Worm (Caenorhabditis elegans) whole organism, L3 larva: ENCODE measurements around the gene F47G9.6.

Experiments used
- R02D3.7 ChIP-seq: fragments of 150-350 bp; optimal IDR thresholded peaks from 2 replicates; lab custom pipeline; 2014; ENCODE audit warnings: missing biosample characterization, missing genetic modification characterization
- ZK546.5 ChIP-seq: sonication (generic microtip); optimal IDR thresholded peaks from 2 replicates; lab custom pipeline; 2017; ENCODE audit warnings: missing biosample characterization, missing genetic modification characterization
- ama-1 ChIP-seq: fragments of 150-350 bp; optimal IDR thresholded peaks from 2 replicates; lab custom pipeline; 2018
- ceh-82 ChIP-seq: fragments of 150-350 bp; optimal IDR thresholded peaks from 2 replicates; lab custom pipeline; 2014; ENCODE audit warnings: missing biosample characterization, missing genetic modification characterization
- ceh-9 ChIP-seq: sonication (generic microtip); optimal IDR thresholded peaks from 2 replicates; lab custom pipeline; 2018; ENCODE audit warnings: missing biosample characterization, missing genetic modification characterization
- daf-12 ChIP-seq: fragments of 150-350 bp; optimal IDR thresholded peaks from 2 replicates; lab custom pipeline; 2014; ENCODE audit warnings: missing biosample characterization, missing genetic modification reagents, missing genetic modification characterization
- egl-5 ChIP-seq: fragments of 150-350 bp; optimal IDR thresholded peaks from 2 replicates; lab custom pipeline; 2017; ENCODE audit warnings: missing biosample characterization, missing genetic modification reagents, missing genetic modification characterization, inconsistent platforms
- elt-1 ChIP-seq: fragments of 150-350 bp; optimal IDR thresholded peaks from 2 replicates; lab custom pipeline; 2014; ENCODE audit warnings: missing biosample characterization, missing genetic modification characterization
- elt-2 ChIP-seq: sonication (generic microtip); optimal IDR thresholded peaks from 2 replicates; lab custom pipeline; 2016; ENCODE audit warnings: missing genetic modification reagents, mild to moderate bottlenecking, missing genetic modification characterization, missing compliant biosample characterization
- elt-3 ChIP-seq, 3 experiments: fragments of 150-350 bp in 1 of 3; sonication (generic microtip) in 2 of 3; optimal IDR thresholded peaks; 2 replicates in 2 of 3; 4 replicates in 1 of 3; lab custom pipeline; 2014 to 2017; ENCODE audit warnings: missing biosample characterization in 3 of 3, missing genetic modification characterization in 3 of 3
- fkh-10 ChIP-seq: sonication (generic microtip); optimal IDR thresholded peaks from 2 replicates; lab custom pipeline; 2017; ENCODE audit warnings: missing biosample characterization, missing genetic modification reagents, missing genetic modification characterization
- fos-1 ChIP-seq: fragments of 150-350 bp; optimal IDR thresholded peaks from 2 replicates; lab custom pipeline; 2014; ENCODE audit warnings: missing biosample characterization, missing genetic modification characterization
- hmg-11 ChIP-seq: sonication (generic microtip); optimal IDR thresholded peaks from 2 replicates; lab custom pipeline; 2016; ENCODE audit warnings: missing genetic modification characterization, missing compliant biosample characterization
- jun-1 ChIP-seq: fragments of 150-350 bp; optimal IDR thresholded peaks from 2 replicates; lab custom pipeline; 2014; ENCODE audit warnings: missing biosample characterization, missing genetic modification reagents, missing genetic modification characterization
- lin-15B ChIP-seq: fragments of 150-350 bp; optimal IDR thresholded peaks from 2 replicates; lab custom pipeline; 2014; ENCODE audit warnings: missing biosample characterization, missing genetic modification characterization
- lin-39 ChIP-seq: fragments of 150-350 bp; optimal IDR thresholded peaks from 2 replicates; lab custom pipeline; 2018; ENCODE audit warnings: missing biosample characterization, missing genetic modification reagents, missing genetic modification characterization
- lsy-12 ChIP-seq: sonication (generic microtip); optimal IDR thresholded peaks from 2 replicates; lab custom pipeline; 2016; ENCODE audit warnings: mild to moderate bottlenecking, missing genetic modification characterization, missing compliant biosample characterization
- mdl-1 ChIP-seq: fragments of 150-350 bp; optimal IDR thresholded peaks from 2 replicates; lab custom pipeline; 2014; ENCODE audit warnings: missing biosample characterization, missing genetic modification characterization
- mml-1 ChIP-seq: fragments of 150-350 bp; sonication (generic microtip); optimal IDR thresholded peaks from 3 replicates; lab custom pipeline; 2014; ENCODE audit warnings: missing biosample characterization, missing genetic modification characterization
- nfya-1 ChIP-seq: sonication (generic microtip); optimal IDR thresholded peaks from 2 replicates; lab custom pipeline; 2017; ENCODE audit warnings: missing genetic modification characterization, mild to moderate bottlenecking, missing compliant biosample characterization, antibody characterized with exemption, moderate library complexity; ENCODE audit not compliant: insufficient read depth
- nhr-11 ChIP-seq: fragments of 150-350 bp; optimal IDR thresholded peaks from 2 replicates; lab custom pipeline; 2014; ENCODE audit warnings: missing biosample characterization, missing genetic modification characterization
- nhr-12 ChIP-seq: fragments of 150-350 bp; optimal IDR thresholded peaks from 2 replicates; lab custom pipeline; 2014; ENCODE audit warnings: missing biosample characterization, missing genetic modification characterization
- nhr-23 ChIP-seq: fragments of 150-350 bp; optimal IDR thresholded peaks from 2 replicates; lab custom pipeline; 2014; ENCODE audit warnings: missing biosample characterization, missing genetic modification reagents, missing genetic modification characterization
- nhr-237 ChIP-seq: fragments of 150-350 bp; optimal IDR thresholded peaks from 2 replicates; lab custom pipeline; 2014; ENCODE audit warnings: missing biosample characterization, missing genetic modification characterization
- nhr-25 ChIP-seq: sonication (generic microtip); optimal IDR thresholded peaks from 2 replicates; lab custom pipeline; 2017; ENCODE audit warnings: missing biosample characterization, missing genetic modification characterization
- nhr-43 ChIP-seq: sonication (generic microtip); optimal IDR thresholded peaks from 2 replicates; lab custom pipeline; 2016; ENCODE audit warnings: mild to moderate bottlenecking, missing genetic modification characterization, missing compliant biosample characterization; ENCODE audit not compliant: poor library complexity, severe bottlenecking
- nhr-76 ChIP-seq: fragments of 150-350 bp; sonication (generic microtip); optimal IDR thresholded peaks from 5 replicates; lab custom pipeline; 2014; ENCODE audit warnings: missing biosample characterization, missing genetic modification characterization
- nhr-77 ChIP-seq: fragments of 150-350 bp; optimal IDR thresholded peaks from 2 replicates; lab custom pipeline; 2014; ENCODE audit warnings: missing biosample characterization, missing genetic modification characterization
- pha-4 ChIP-seq: fragments of 150-350 bp; optimal IDR thresholded peaks from 2 replicates; lab custom pipeline; 2014; ENCODE audit warnings: missing biosample characterization, missing genetic modification reagents, missing genetic modification characterization
- pqm-1 ChIP-seq: fragments of 150-350 bp; optimal IDR thresholded peaks from 2 replicates; lab custom pipeline; 2017; ENCODE audit warnings: missing biosample characterization, missing genetic modification characterization, inconsistent platforms
- skn-1 ChIP-seq: fragments of 150-350 bp; optimal IDR thresholded peaks from 2 replicates; lab custom pipeline; 2014; ENCODE audit warnings: missing biosample characterization, missing genetic modification characterization
- snpc-4 ChIP-seq: fragments of 150-350 bp; optimal IDR thresholded peaks from 2 replicates; lab custom pipeline; 2014; ENCODE audit warnings: missing biosample characterization, missing genetic modification characterization
- tbx-2 ChIP-seq: sonication (generic microtip); optimal IDR thresholded peaks from 2 replicates; lab custom pipeline; 2016; ENCODE audit warnings: mild to moderate bottlenecking, missing genetic modification characterization, missing compliant biosample characterization
- unc-39 ChIP-seq: sonication (generic microtip); optimal IDR thresholded peaks from 4 replicates; lab custom pipeline; 2017; ENCODE audit warnings: missing biosample characterization, missing genetic modification characterization
- zag-1 ChIP-seq: fragments of 150-350 bp; optimal IDR thresholded peaks from 2 replicates; lab custom pipeline; 2014; ENCODE audit warnings: missing biosample characterization, missing genetic modification characterization
- ztf-4 ChIP-seq: fragments of 150-350 bp; optimal IDR thresholded peaks from 2 replicates; lab custom pipeline; 2014; ENCODE audit warnings: missing biosample characterization, missing genetic modification characterization

Gene F47G9.6

ce11 chrV:11316801-11317200 lies 12.4 kb upstream of the F47G9.6 start, which contains the start of gene cutl-18:
Gene cutl-18, minus strand, starts transcription at chrV:11316901.
- TF ChIP-seq pqm-1 (tag; lab: Kevin White, UChicago) (no peak), elt-1 (tag; lab: Kevin White, UChicago) (no peak), nhr-11 (tag; lab: Kevin White, UChicago) (no peak), hmg-11 (tag; lab: Kevin White, UChicago) (no peak), unc-39 (no peak), egl-5 (tag; lab: Kevin White, UChicago) (no peak), ceh-9 (tag; lab: Kevin White, UChicago) (no peak), elt-3 (tag; optimal IDR thresholded peaks at IDR 0.05; lab: Kevin White, UChicago) (no peak), daf-12 (no peak), skn-1 (no peak), nhr-23 (no peak), mml-1 (no peak), R02D3.7 (tag; lab: Kevin White, UChicago) (no peak), nhr-76 (tag; lab: Kevin White, UChicago) (no peak)

ce11 chrV:11320860-11321259 lies 8.3 kb upstream of the F47G9.6 start:
- TF ChIP-seq nhr-12 (tag; lab: Kevin White, UChicago) (no peak), nhr-43 (tag; lab: Kevin White, UChicago) (no peak), nhr-25 (no peak), ZK546.5 (no peak), fkh-10 (GFP tag; lab: Kevin White, UChicago) (no peak), hmg-11 (tag; lab: Kevin White, UChicago) (no peak), nhr-77 (tag; lab: Kevin White, UChicago) (no peak), fos-1 (tag; lab: Kevin White, UChicago) (no peak), pha-4 (tag; lab: Kevin White, UChicago) (no peak)

ce11 chrV:11321719-11322118 lies 7.5 kb upstream of the F47G9.6 start, which contains the start of gene F47G9.4:
Gene F47G9.4, minus strand, starts transcription at chrV:11321816.
- TF ChIP-seq elt-3 (tag; optimal IDR thresholded peaks at IDR 0.05; lab: Kevin White, UChicago): no peak
- TF ChIP-seq unc-39: no peak
- TF ChIP-seq ceh-82 (tag; lab: Kevin White, UChicago): no peak
- no peak for TF ChIP-seq nhr-12 (tag; lab: Kevin White, UChicago)
- peak; percentile 8 for TF ChIP-seq elt-2 (tag; lab: Kevin White, UChicago)
- no peak for TF ChIP-seq nhr-77 (tag; lab: Kevin White, UChicago)
- peak; percentile 94 for TF ChIP-seq pha-4 (tag; lab: Kevin White, UChicago)
- TF ChIP-seq ztf-4 (tag; lab: Kevin White, UChicago): no peak

ce11 chrV:11323720-11324119 lies 5.5 kb upstream of the F47G9.6 start, which contains the start of gene str-141:
Gene str-141, minus strand, starts transcription at chrV:11323820.
- TF ChIP-seq pha-4 (tag; lab: Kevin White, UChicago) (no peak), ZK546.5 (no peak), mdl-1 (tag; lab: Kevin White, UChicago) (no peak), fkh-10 (GFP tag; lab: Kevin White, UChicago) (no peak), lsy-12 (no peak), nhr-11 (tag; lab: Kevin White, UChicago) (no peak), tbx-2 (tag; lab: Kevin White, UChicago) (no peak)

- TF ChIP-seq pha-4 (tag; lab: Kevin White, UChicago) (peak; percentile 82), egl-5 (tag; lab: Kevin White, UChicago) (peak; percentile 3), skn-1 (no peak), nhr-25 (peak; percentile 57), zag-1 (tag; lab: Kevin White, UChicago) (no peak), ZK546.5 (no peak), snpc-4 (peak; percentile 69), ama-1 (lab: Kevin White, UChicago) (no peak), nhr-76 (tag; lab: Kevin White, UChicago) (no peak), nfya-1 (tag; lab: Kevin White, UChicago) (peak; percentile 72), nhr-43 (tag; lab: Kevin White, UChicago) (no peak), lin-15B (tag; lab: Kevin White, UChicago) (peak; percentile 80), jun-1 (tag; lab: Kevin White, UChicago) (no peak), ceh-82 (tag; lab: Kevin White, UChicago) (no peak), nhr-237 (tag; lab: Kevin White, UChicago) (no peak), elt-2 (tag; lab: Kevin White, UChicago) (peak; percentile 50), lin-39 (tag; lab: Kevin White, UChicago) (peak; percentile 64), lsy-12 (no peak), R02D3.7 (tag; lab: Kevin White, UChicago) (no peak), nhr-23 (peak; percentile 36), hmg-11 (tag; lab: Kevin White, UChicago) (peak; percentile 34)
These were observed 2.3 kb upstream of the F47G9.6 start, which contains the start of gene tmed-10 for ce11 chrV:11326914-11327367. Gene tmed-10, minus strand, starts transcription at chrV:11326964.
